Worm (Caenorhabditis elegans) whole organism, early embryonic: Measurements from ENCODE around the gene rab-33.

ENCODE experiments used
- B0310.2 ChIP-seq: sonication (generic microtip); optimal IDR thresholded peaks from 2 replicates; lab custom pipeline; 2016; ENCODE audit warnings: mild to moderate bottlenecking, missing genetic modification characterization, missing compliant biosample characterization
- F13C5.2 ChIP-seq: sonication (generic microtip); optimal IDR thresholded peaks from 2 replicates; lab custom pipeline; 2017; ENCODE audit warnings: mild to moderate bottlenecking, missing genetic modification characterization, inconsistent platforms, missing compliant biosample characterization
- aly-1 ChIP-seq: sonication (generic microtip); optimal IDR thresholded peaks from 2 replicates; lab custom pipeline; 2016; ENCODE audit warnings: missing genetic modification characterization, missing compliant biosample characterization
- ama-1 ChIP-seq: fragments of 150-350 bp; optimal IDR thresholded peaks from 2 replicates; lab custom pipeline; 2014
- ceh-13 ChIP-seq: fragments of 200-800 bp; sonication (Bioruptor generic); optimal IDR thresholded peaks from 2 replicates; lab custom pipeline; 2018; ENCODE audit warnings: mild to moderate bottlenecking, missing genetic modification characterization, missing compliant biosample characterization
- ceh-36 ChIP-seq: sonication (generic microtip); optimal IDR thresholded peaks from 2 replicates; lab custom pipeline; 2016; ENCODE audit warnings: missing genetic modification characterization, inconsistent platforms, missing compliant biosample characterization
- ets-7 ChIP-seq: sonication (generic microtip); optimal IDR thresholded peaks from 2 replicates; lab custom pipeline; 2016; ENCODE audit warnings: missing genotype, missing genetic modification characterization, missing compliant biosample characterization
- flt-1 ChIP-seq: fragments of 200-800 bp; sonication (Bioruptor generic); IDR thresholded peaks from 2 replicates; pipeline ENCODE4 v1.3.6; 2022; ENCODE audit warnings: missing genetic modification characterization, missing compliant biosample characterization
- hmbx-1 ChIP-seq: sonication (generic microtip); optimal IDR thresholded peaks from 2 replicates; lab custom pipeline; 2016; ENCODE audit warnings: mild to moderate bottlenecking, missing genetic modification characterization, missing compliant biosample characterization
- hmg-4 ChIP-seq: fragments of 200-800 bp; sonication (Bioruptor generic); optimal IDR thresholded peaks from 2 replicates; lab custom pipeline; 2018; ENCODE audit warnings: mild to moderate bottlenecking, missing genetic modification characterization, missing compliant biosample characterization
- hnd-1 ChIP-seq: sonication (generic microtip); optimal IDR thresholded peaks from 2 replicates; lab custom pipeline; 2016; ENCODE audit warnings: missing genetic modification characterization, missing compliant biosample characterization
- pes-1 ChIP-seq: fragments of 200-800 bp; sonication (Bioruptor generic); IDR thresholded peaks from 2 replicates; pipeline ENCODE4 v1.3.6; 2022; ENCODE audit warnings: missing genetic modification reagents, missing genetic modification characterization, missing compliant biosample characterization
- scrt-1 ChIP-seq: fragments of 200-800 bp; sonication (Bioruptor generic); IDR thresholded peaks from 2 replicates; pipeline ENCODE4 v1.3.6; 2022; ENCODE audit warnings: missing genetic modification characterization, missing compliant biosample characterization
- sea-1 ChIP-seq: fragments of 200-800 bp; sonication (Bioruptor generic); conservative IDR thresholded peaks from 2 replicates; pipeline ENCODE4 v1.3.6; 2022; ENCODE audit warnings: missing genetic modification characterization, missing compliant biosample characterization
- tbx-11 ChIP-seq: fragments of 200-800 bp; sonication (Bioruptor generic); IDR thresholded peaks from 2 replicates; pipeline ENCODE4 v1.3.6; 2022; ENCODE audit warnings: missing genetic modification characterization, missing compliant biosample characterization
- tbx-37 ChIP-seq: fragments of 200-800 bp; sonication (Bioruptor generic); conservative IDR thresholded peaks from 2 replicates; pipeline ENCODE4 v1.3.6; 2022; ENCODE audit warnings: missing genetic modification reagents, missing genetic modification characterization, missing compliant biosample characterization
- tra-4 ChIP-seq: sonication (generic microtip); optimal IDR thresholded peaks from 2 replicates; lab custom pipeline; 2017; ENCODE audit warnings: missing genetic modification characterization, missing compliant biosample characterization

Gene rab-33

DNA sequence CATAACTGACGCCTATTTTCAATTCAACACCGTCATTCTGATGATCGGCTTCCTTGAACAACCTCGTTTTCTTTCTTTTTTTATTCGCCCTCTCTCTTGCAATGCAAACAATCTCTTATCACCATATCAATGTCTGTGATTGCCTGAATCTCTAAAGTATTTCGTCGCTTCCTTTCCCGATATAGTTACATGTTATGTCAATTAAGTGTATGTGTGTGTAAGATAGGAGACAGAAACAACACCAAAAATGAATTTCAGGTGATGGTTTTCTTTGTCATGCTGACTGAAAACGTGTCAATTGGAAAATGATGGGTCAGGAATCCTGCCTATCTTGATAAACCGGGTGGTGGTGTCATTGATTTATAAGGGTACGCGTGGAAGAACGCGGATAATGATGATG, 29.7 kb upstream of the rab-33 start:
- TF ChIP-seq ets-7 (tag; lab: Kevin White, UChicago) (no peak), hnd-1 (tag; lab: Kevin White, UChicago) (no peak), sea-1 (no peak), scrt-1 (GFP tag; lab: Robert Waterston, UW) (no peak), ceh-36 (no peak), pes-1 (GFP tag; lab: Robert Waterston, UW) (no peak), B0310.2 (tag; lab: Kevin White, UChicago) (no peak), ceh-13 (GFP tag; lab: Kevin White, UChicago) (no peak), hmg-4 (GFP tag; lab: Kevin White, UChicago) (no peak), flt-1 (no peak), ama-1 (lab: Kevin White, UChicago) (no peak), tbx-37 (no peak)

ce11 chrIII:10527446-10527845, 23.8 kb upstream of the rab-33 start:
- no peak for TF ChIP-seq ets-7 (tag; lab: Kevin White, UChicago)
- TF ChIP-seq aly-1: no peak
- TF ChIP-seq B0310.2 (tag; lab: Kevin White, UChicago): no peak
- no peak for TF ChIP-seq pes-1 (GFP tag; lab: Robert Waterston, UW)
- no peak for TF ChIP-seq hmg-4 (GFP tag; lab: Kevin White, UChicago)
- TF ChIP-seq ama-1 (lab: Kevin White, UChicago): no peak
- TF ChIP-seq tra-4: no peak
- TF ChIP-seq ceh-36: no peak
- no peak for TF ChIP-seq ceh-13 (GFP tag; lab: Kevin White, UChicago)
- no peak for TF ChIP-seq sea-1
- TF ChIP-seq tbx-37: no peak

DNA sequence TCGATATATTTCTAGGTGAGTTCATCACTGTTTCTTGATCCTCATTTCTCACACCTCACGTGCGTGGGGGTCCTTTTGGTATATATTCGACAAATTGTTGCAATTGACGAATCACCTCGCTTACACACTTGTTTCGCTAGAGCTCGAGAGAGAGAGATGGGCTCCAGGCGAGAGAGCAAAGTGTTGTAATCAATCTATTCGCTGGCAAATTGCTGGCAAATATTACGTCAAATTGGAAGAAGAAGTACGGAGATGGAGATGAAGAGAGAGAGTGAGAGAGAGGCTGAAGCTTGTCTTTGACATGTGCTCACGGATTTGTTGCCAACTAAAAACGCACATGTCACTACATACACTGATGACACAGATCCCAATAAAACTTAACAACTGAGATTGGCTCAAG, 22.3 kb upstream of the rab-33 start:
- TF ChIP-seq ama-1 (lab: Kevin White, UChicago): no peak
- no peak for TF ChIP-seq hmg-4 (GFP tag; lab: Kevin White, UChicago)
- TF ChIP-seq aly-1: no peak
- no peak for TF ChIP-seq ets-7 (tag; lab: Kevin White, UChicago)
- no peak for TF ChIP-seq hnd-1 (tag; lab: Kevin White, UChicago)
- TF ChIP-seq pes-1 (GFP tag; lab: Robert Waterston, UW): no peak

- TF ChIP-seq tbx-37 (no peak), ama-1 (lab: Kevin White, UChicago) (no peak), tbx-11 (no peak), hnd-1 (tag; lab: Kevin White, UChicago) (no peak), aly-1 (no peak), pes-1 (GFP tag; lab: Robert Waterston, UW) (no peak), ceh-13 (GFP tag; lab: Kevin White, UChicago) (no peak)
These were observed 21.2 kb upstream of the rab-33 start for ce11 chrIII:10524823-10525222.

DNA sequence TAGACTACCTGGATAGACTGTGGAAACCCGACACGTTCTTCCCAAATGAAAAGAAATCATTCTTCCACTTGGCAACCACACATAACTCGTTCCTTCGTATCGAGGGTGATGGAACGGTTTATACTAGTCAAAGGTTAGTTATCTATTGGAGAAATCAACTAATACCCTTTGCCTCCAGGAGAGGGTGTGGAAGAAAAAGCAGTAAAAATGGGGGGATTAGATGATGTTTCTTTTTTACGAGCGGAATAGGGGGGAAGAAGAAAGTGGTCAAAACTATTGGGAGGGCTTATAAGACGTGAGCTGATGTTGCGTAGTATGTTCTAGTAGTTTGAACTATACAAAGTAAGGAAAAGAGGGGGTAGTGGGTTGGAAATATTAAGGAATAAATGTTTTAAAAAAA, 19.4 kb upstream of the rab-33 start:
- TF ChIP-seq ets-7 (tag; lab: Kevin White, UChicago) (no peak), F13C5.2 (tag; lab: Kevin White, UChicago) (no peak), scrt-1 (GFP tag; lab: Robert Waterston, UW) (no peak), hmbx-1 (tag; lab: Kevin White, UChicago) (no peak), ama-1 (lab: Kevin White, UChicago) (no peak), aly-1 (no peak), ceh-36 (no peak), flt-1 (no peak), hmg-4 (GFP tag; lab: Kevin White, UChicago) (no peak), pes-1 (GFP tag; lab: Robert Waterston, UW) (no peak), ceh-13 (GFP tag; lab: Kevin White, UChicago) (no peak), tbx-37 (no peak), tra-4 (no peak), B0310.2 (tag; lab: Kevin White, UChicago) (no peak), tbx-11 (no peak), hnd-1 (tag; lab: Kevin White, UChicago) (no peak), sea-1 (no peak)

DNA sequence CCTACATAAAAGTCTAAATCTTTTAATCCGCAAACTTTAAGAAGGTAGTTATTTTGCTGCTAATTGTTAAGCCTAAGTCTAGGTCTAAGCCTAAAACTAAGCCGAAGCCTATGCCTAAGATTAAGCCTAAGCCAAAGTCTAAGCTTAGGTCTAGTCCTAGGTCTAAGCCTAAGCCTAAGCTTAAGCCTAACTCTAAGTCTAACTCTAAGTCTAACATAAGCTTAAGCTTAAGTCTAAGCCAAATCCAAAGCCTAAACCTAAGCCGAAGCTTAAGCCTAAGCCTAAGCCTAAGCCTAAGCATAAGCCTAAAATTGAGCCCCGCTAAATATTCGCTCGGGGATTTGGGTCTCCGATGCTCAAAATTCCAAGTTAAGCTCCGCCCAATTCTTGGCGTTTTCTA, 17.6 kb upstream of the rab-33 start:
- TF ChIP-seq hmbx-1 (tag; lab: Kevin White, UChicago) (no peak), ceh-36 (peak; percentile 82), ama-1 (lab: Kevin White, UChicago) (no peak)

DNA sequence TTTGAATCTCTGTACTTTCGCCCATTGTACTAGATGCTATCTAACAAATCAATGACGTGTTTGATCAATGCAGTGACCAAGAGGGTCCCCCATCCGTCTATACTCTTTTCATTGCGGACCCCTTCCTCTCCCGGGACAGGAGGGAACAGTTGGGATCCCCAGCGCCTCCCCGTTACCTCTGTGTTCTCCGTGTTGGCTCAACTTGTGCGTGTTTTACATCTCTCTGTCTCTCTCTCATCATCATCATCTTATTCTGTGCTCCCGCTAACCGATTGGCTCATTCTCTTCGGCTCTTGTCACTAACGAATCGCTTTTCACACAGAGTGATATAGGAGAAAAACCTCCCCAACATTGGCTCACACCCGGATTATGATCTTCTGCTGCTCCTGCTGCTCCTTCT, 16.9 kb upstream of the rab-33 start, which contains the start of gene unc-49:
Gene unc-49, plus strand, starts transcription at position 240 of the 400 bp plus-strand sequence.
- no peak for TF ChIP-seq B0310.2 (tag; lab: Kevin White, UChicago)
- no peak for TF ChIP-seq scrt-1 (GFP tag; lab: Robert Waterston, UW)
- no peak for TF ChIP-seq flt-1
- no peak for TF ChIP-seq tra-4
- no peak for TF ChIP-seq F13C5.2 (tag; lab: Kevin White, UChicago)
- TF ChIP-seq hnd-1 (tag; lab: Kevin White, UChicago): no peak
- TF ChIP-seq ets-7 (tag; lab: Kevin White, UChicago): no peak
- no peak for TF ChIP-seq ceh-13 (GFP tag; lab: Kevin White, UChicago)
- no peak for TF ChIP-seq tbx-37
- TF ChIP-seq hmbx-1 (tag; lab: Kevin White, UChicago): no peak
- TF ChIP-seq hmg-4 (GFP tag; lab: Kevin White, UChicago): no peak

- TF ChIP-seq pes-1 (GFP tag; lab: Robert Waterston, UW) (no peak), ets-7 (tag; lab: Kevin White, UChicago) (no peak), hmg-4 (GFP tag; lab: Kevin White, UChicago) (no peak), aly-1 (no peak), tbx-37 (no peak), scrt-1 (GFP tag; lab: Robert Waterston, UW) (no peak), B0310.2 (tag; lab: Kevin White, UChicago) (no peak), hmbx-1 (tag; lab: Kevin White, UChicago) (no peak), ceh-36 (no peak), tra-4 (no peak), tbx-11 (no peak), ama-1 (lab: Kevin White, UChicago) (no peak), hnd-1 (tag; lab: Kevin White, UChicago) (no peak), flt-1 (no peak), sea-1 (no peak), F13C5.2 (tag; lab: Kevin White, UChicago) (no peak), ceh-13 (GFP tag; lab: Kevin White, UChicago) (no peak)
These were observed 16.0 kb upstream of the rab-33 start for ce11 chrIII:10519615-10520014.
